Worm (Caenorhabditis elegans) whole organism, late embryonic: ENCODE data around the gene F44A2.7.

Source experiments
- K02D7.2 ChIP-seq: sonication (generic microtip); optimal IDR thresholded peaks from 2 replicates; lab custom pipeline; 2017; ENCODE audit warnings: mild to moderate bottlenecking, missing genetic modification characterization, missing compliant biosample characterization
- ahr-1 ChIP-seq: sonication (generic microtip); optimal IDR thresholded peaks from 2 replicates; lab custom pipeline; 2016; ENCODE audit warnings: missing genetic modification characterization, missing compliant biosample characterization
- ama-1 ChIP-seq: fragments of 150-350 bp; optimal IDR thresholded peaks from 2 replicates; lab custom pipeline; 2014
- ceh-45 ChIP-seq: fragments of 200-800 bp; sonication (Bioruptor generic); IDR thresholded peaks from 2 replicates; pipeline ENCODE4 v1.3.6; 2022; ENCODE audit warnings: missing genetic modification reagents, missing genetic modification characterization, missing compliant biosample characterization
- che-1 ChIP-seq: sonication (generic microtip); optimal IDR thresholded peaks from 2 replicates; lab custom pipeline; 2016; ENCODE audit warnings: mild to moderate bottlenecking, missing genetic modification characterization, missing compliant biosample characterization
- elt-2 ChIP-seq: sonication (generic microtip); optimal IDR thresholded peaks from 2 replicates; lab custom pipeline; 2016; ENCODE audit warnings: missing genetic modification reagents, missing genetic modification characterization, missing compliant biosample characterization
- ets-4 ChIP-seq: sonication (generic microtip); optimal IDR thresholded peaks from 2 replicates; lab custom pipeline; 2016; ENCODE audit warnings: missing genetic modification characterization, missing compliant biosample characterization
- hlh-15 ChIP-seq: sonication (generic microtip); optimal IDR thresholded peaks from 2 replicates; lab custom pipeline; 2016; ENCODE audit warnings: missing genetic modification characterization, missing compliant biosample characterization
- nfya-1 ChIP-seq: sonication (generic microtip); optimal IDR thresholded peaks from 2 replicates; lab custom pipeline; 2017; ENCODE audit warnings: missing genetic modification characterization, mild to moderate bottlenecking, missing compliant biosample characterization, antibody characterized with exemption, moderate library complexity
- nhr-11 ChIP-seq: fragments of 150-350 bp; optimal IDR thresholded peaks from 2 replicates; lab custom pipeline; 2014; ENCODE audit warnings: missing biosample characterization, missing genetic modification characterization
- pha-4 ChIP-seq: fragments of 150-350 bp; optimal IDR thresholded peaks from 2 replicates; lab custom pipeline; 2018; ENCODE audit warnings: missing biosample characterization, missing genetic modification reagents, missing genetic modification characterization
- tbx-2 ChIP-seq: sonication (generic microtip); optimal IDR thresholded peaks from 2 replicates; lab custom pipeline; 2016; ENCODE audit warnings: missing genetic modification characterization, missing compliant biosample characterization
- unc-3 ChIP-seq, 2 experiments: fragments of 200-800 bp in 1 of 2; sonication (Bioruptor generic) in 1 of 2; sonication (generic microtip) in 1 of 2; conservative IDR thresholded peaks in 1 of 2; optimal IDR thresholded peaks in 1 of 2; 2 replicates each; pipeline versions ENCODE4 v1.3.6 to Lab custom; 2016 to 2022; ENCODE audit warnings: missing compliant biosample characterization in 2 of 2, missing genetic modification characterization in 2 of 2, missing genetic modification reagents in 1 of 2
- unc-86 ChIP-seq: sonication (generic microtip); optimal IDR thresholded peaks from 2 replicates; lab custom pipeline; 2016; ENCODE audit warnings: missing genetic modification characterization, missing compliant biosample characterization

- TF ChIP-seq tbx-2, result no peak
- no peak for TF ChIP-seq hlh-15
- no peak for TF ChIP-seq ets-4 (tag; lab: Kevin White, UChicago)
- no peak for TF ChIP-seq elt-2 (tag; lab: Kevin White, UChicago)
- TF ChIP-seq nfya-1 (tag; lab: Kevin White, UChicago), result no peak
- no peak for TF ChIP-seq unc-3 (GFP tag; conservative IDR thresholded peaks at IDR 0.05; lab: Robert Waterston, UW)
- no peak for TF ChIP-seq unc-3 (tag; optimal IDR thresholded peaks at IDR 0.05; lab: Kevin White, UChicago)
- no peak for TF ChIP-seq nhr-11 (tag; lab: Kevin White, UChicago)
- no peak for TF ChIP-seq che-1 (tag; lab: Kevin White, UChicago)
- TF ChIP-seq unc-86 (tag; lab: Kevin White, UChicago), result no peak
- TF ChIP-seq ama-1 (lab: Kevin White, UChicago), result no peak
- no peak for TF ChIP-seq pha-4
- no peak for TF ChIP-seq ahr-1 (tag; lab: Kevin White, UChicago)
- no peak for TF ChIP-seq ceh-45
- TF ChIP-seq K02D7.2 (tag; lab: Kevin White, UChicago), result no peak
These were observed at the start of gene F44A2.7 for ce11 chrV:9321185-9321584.
